Worm (Caenorhabditis elegans) whole organism, mixed stage, embryonic: ENCODE data around the gene F40E10.5.
A peak's percentile ranks its signal among the peaks of the same experiment; 100 is the strongest.

ENCODE experiments used
- lsy-2 ChIP-seq: fragments of 150-350 bp; optimal IDR thresholded peaks from 2 replicates; lab custom pipeline; 2014; ENCODE audit warnings: missing biosample characterization, missing genetic modification characterization
- mab-5 ChIP-seq: fragments of 150-350 bp; optimal IDR thresholded peaks from 2 replicates; lab custom pipeline; 2014; ENCODE audit warnings: missing biosample characterization, missing genetic modification characterization
- mep-1 ChIP-seq: fragments of 150-350 bp; optimal IDR thresholded peaks from 2 replicates; lab custom pipeline; 2017; ENCODE audit warnings: missing biosample characterization, missing genetic modification reagents, missing genetic modification characterization, inconsistent platforms
- nhr-12 ChIP-seq: fragments of 150-350 bp; optimal IDR thresholded peaks from 2 replicates; lab custom pipeline; 2014; ENCODE audit warnings: missing biosample characterization, missing genetic modification characterization
- nhr-237 ChIP-seq: fragments of 150-350 bp; optimal IDR thresholded peaks from 2 replicates; lab custom pipeline; 2014; ENCODE audit warnings: missing biosample characterization, missing genetic modification characterization
- nhr-28 ChIP-seq: fragments of 150-350 bp; optimal IDR thresholded peaks from 2 replicates; lab custom pipeline; 2014; ENCODE audit warnings: missing biosample characterization, missing genetic modification characterization
- unc-62 ChIP-seq: fragments of 150-350 bp; optimal IDR thresholded peaks from 2 replicates; lab custom pipeline; 2014; ENCODE audit warnings: missing biosample characterization, missing genetic modification reagents, missing genetic modification characterization

- TF ChIP-seq unc-62 (GFP tag; lab: Kevin White, UChicago) = peak; percentile 78
- no peak for TF ChIP-seq mep-1 (tag; lab: Kevin White, UChicago)
- no peak for TF ChIP-seq nhr-12 (tag; lab: Kevin White, UChicago)
- no peak for TF ChIP-seq lsy-2
- peak; percentile 25 for TF ChIP-seq mab-5 (tag; lab: Kevin White, UChicago)
- no peak for TF ChIP-seq nhr-28 (tag; lab: Kevin White, UChicago)
- TF ChIP-seq nhr-237 (tag; lab: Kevin White, UChicago) = no peak
These were observed 48.1 kb upstream of the F40E10.5 start for ce11 chrX:14653486-14653885.
